Fruit fly (Drosophila melanogaster): ENCODE results near the gene Dph4.

Dph4 gene

dm6 chr3R:5648569-5649476 lies 24.9 kb upstream of the Dph4 start, which contains the start of the genes MTA1-like and Sec23 (continued):
- no peak for TF ChIP-seq ro (GFP tag; IDR thresholded peaks at IDR 0.05)
- no peak for TF ChIP-seq chif (GFP tag; optimal IDR thresholded peaks at IDR 0.05)
- no peak for TF ChIP-seq fd3F (GFP tag; optimal IDR thresholded peaks at IDR 0.05)
- no peak for TF ChIP-seq CG12236 (GFP tag; optimal IDR thresholded peaks at IDR 0.05)
- TF ChIP-seq maf-S (GFP tag; optimal IDR thresholded peaks at IDR 0.05) = no peak
- peak; percentile 64 for TF ChIP-seq Ets97D (GFP tag; optimal IDR thresholded peaks at IDR 0.05)
- peak; percentile 33 for TF ChIP-seq CG12155 (GFP tag; optimal IDR thresholded peaks at IDR 0.05)
- TF ChIP-seq bbx (GFP tag; IDR thresholded peaks at IDR 0.05; ENCODE audit: partially characterized antibody) = peak; percentile 90
- peak; percentile 12 for TF ChIP-seq fu2 (GFP tag; optimal IDR thresholded peaks at IDR 0.05)
- TF ChIP-seq stwl (tag; optimal IDR thresholded peaks at IDR 0.05) = no peak
- peak; percentile 79 for TF ChIP-seq nmo (GFP tag; optimal IDR thresholded peaks at IDR 0.05)
- TF ChIP-seq nom (GFP tag; optimal IDR thresholded peaks at IDR 0.05) = no peak
- TF ChIP-seq wdn (GFP tag; IDR thresholded peaks at IDR 0.05) = no peak
- no peak for TF ChIP-seq CG12299 (tag; optimal IDR thresholded peaks at IDR 0.05)
- no peak for TF ChIP-seq CG15073 (GFP tag; optimal IDR thresholded peaks at IDR 0.05)
- TF ChIP-seq caup (GFP tag; optimal IDR thresholded peaks at IDR 0.05; ENCODE audit: severe bottlenecking) = peak; percentile 23
- no peak for TF ChIP-seq GATAe (GFP tag; conservative IDR thresholded peaks at IDR 0.05)
- TF ChIP-seq CG16815 (GFP tag; optimal IDR thresholded peaks at IDR 0.05) = peak; percentile 38
- no peak for TF ChIP-seq cg (GFP tag; optimal IDR thresholded peaks at IDR 0.05)
- no peak for TF ChIP-seq CG4854 (GFP tag; optimal IDR thresholded peaks at IDR 0.05)
- no peak for TF ChIP-seq dati (GFP tag; IDR thresholded peaks at IDR 0.05)
- peak; percentile 54 for TF ChIP-seq lbe (GFP tag; optimal IDR thresholded peaks at IDR 0.05)
- TF ChIP-seq Chrac-16 (GFP tag; optimal IDR thresholded peaks at IDR 0.05) = peak; percentile 43
- TF ChIP-seq CG13296 (GFP tag; optimal IDR thresholded peaks at IDR 0.05) = peak; percentile 46
- no peak for TF ChIP-seq D (optimal IDR thresholded peaks at IDR 0.05)
- TF ChIP-seq D (GFP tag; optimal IDR thresholded peaks at IDR 0.05) = peak; percentile 18
- TF ChIP-seq CG32767 (GFP tag; IDR thresholded peaks at IDR 0.05) = no peak; the same call in 1 of the 2 replicates
- TF ChIP-seq Taf1 (GFP tag; IDR thresholded peaks at IDR 0.05) = no peak
- TF ChIP-seq CG43689 (GFP tag; IDR thresholded peaks at IDR 0.05) = no peak
- peak; percentile 95 for TF ChIP-seq vnd (GFP tag; IDR thresholded peaks at IDR 0.05; ENCODE audit: partially characterized antibody)
- TF ChIP-seq ATbp (GFP tag; optimal IDR thresholded peaks at IDR 0.05) = no peak
- peak; percentile 37 for TF ChIP-seq CG10979 (tag; optimal IDR thresholded peaks at IDR 0.05)
- peak; percentile 48 for TF ChIP-seq CG33557 (GFP tag; optimal IDR thresholded peaks at IDR 0.05)
- no peak for TF ChIP-seq btn (GFP tag; optimal IDR thresholded peaks at IDR 0.05)
- TF ChIP-seq Xbp1 (GFP tag; optimal IDR thresholded peaks at IDR 0.05) = peak; percentile 76
- no peak for TF ChIP-seq Oaz (GFP tag; IDR thresholded peaks at IDR 0.05)
- peak; percentile 41 for TF ChIP-seq CG10209 (GFP tag; optimal IDR thresholded peaks at IDR 0.05)
- peak; percentile 35 for TF ChIP-seq CG9797 (GFP tag; optimal IDR thresholded peaks at IDR 0.05)
- peak; percentile 17; the same call in 1 of the 3 replicates for TF ChIP-seq dysf (GFP tag; IDR thresholded peaks at IDR 0.05)
- TF ChIP-seq bigmax (GFP tag; optimal IDR thresholded peaks at IDR 0.05) = no peak
- TF ChIP-seq chm (GFP tag; IDR thresholded peaks at IDR 0.05) = no peak
- TF ChIP-seq CG3847 (GFP tag; IDR thresholded peaks at IDR 0.05) = peak; percentile 61
- no peak for TF ChIP-seq ash1 (GFP tag; optimal IDR thresholded peaks at IDR 0.05)
- TF ChIP-seq CG3163 (GFP tag; optimal IDR thresholded peaks at IDR 0.05) = no peak
- peak; percentile 75 for TF ChIP-seq CG42726 (GFP tag; IDR thresholded peaks at IDR 0.05; ENCODE audit: partially characterized antibody)
- peak; percentile 96 for TF ChIP-seq hb (GFP tag; IDR thresholded peaks at IDR 0.05; ENCODE audit: partially characterized antibody)
- TF ChIP-seq Hmx (GFP tag; optimal IDR thresholded peaks at IDR 0.05) = no peak
- TF ChIP-seq PHDP (tag; optimal IDR thresholded peaks at IDR 0.05) = peak; percentile 48
- TF ChIP-seq Fer2 (tag; optimal IDR thresholded peaks at IDR 0.05) = no peak
